Fruit fly (Drosophila melanogaster) whole organism: ENCODE results near the gene CG14130.

Experiments used
- CG8478 ChIP-seq: fragments of >200 bp; optimal IDR thresholded peaks from 2 replicates; lab custom pipeline; 2018; ENCODE audit warnings: inconsistent platforms
- Dll ChIP-seq: fragments of >200 bp; optimal IDR thresholded peaks from 2 replicates; lab custom pipeline; 2017
- pan ChIP-seq: fragments of >200 bp; optimal IDR thresholded peaks from 2 replicates; lab custom pipeline; 2017
- psq ChIP-seq: fragments of >200 bp; optimal IDR thresholded peaks from 2 replicates; lab custom pipeline; 2017
- usp ChIP-seq: fragments of >200 bp; optimal IDR thresholded peaks from 2 replicates; lab custom pipeline; 2017; ENCODE audit warnings: missing biosample characterization, missing genetic modification characterization, mixed read lengths

dm6 chr3L:11815220-11815797, at the start of gene CG14130:
- no peak for TF ChIP-seq pan (lab: Kevin White, UChicago)
- no peak for TF ChIP-seq Dll (lab: Kevin White, UChicago)
- no peak for TF ChIP-seq psq (lab: Kevin White, UChicago)
- no peak for TF ChIP-seq usp
- TF ChIP-seq CG8478 (lab: Kevin White, UChicago): no peak
